Fruit fly (Drosophila melanogaster) whole organism, embryonic: ENCODE data around the gene CG34238.
A peak's percentile ranks its signal among the peaks of the same experiment; 100 is the strongest.

ENCODE experiments used
- CG10147 ChIP-seq: fragments of 200-800 bp; sonication (Bioruptor generic); optimal IDR thresholded peaks from 2 replicates; lab custom pipeline; 2019; ENCODE audit warnings: missing biosample characterization, mild to moderate bottlenecking, missing genetic modification characterization, moderate library complexity
- CG10654 ChIP-seq: fragments of 200-800 bp; sonication (Bioruptor generic); optimal IDR thresholded peaks from 2 replicates; lab custom pipeline; 2016; ENCODE audit warnings: missing biosample characterization, missing genetic modification characterization
- CG11456 ChIP-seq: fragments of 200-800 bp; sonication (Bioruptor generic); IDR thresholded peaks from 3 replicates; pipeline ENCODE4 v1.3.6; 2022; ENCODE audit warnings: missing biosample characterization, missing genetic modification characterization
- CG11696 ChIP-seq: fragments of 200-800 bp; sonication (Bioruptor generic); IDR thresholded peaks from 2 replicates; pipeline ENCODE4 v1.3.6; 2022; ENCODE audit warnings: missing biosample characterization, missing genetic modification characterization
- CG13287 ChIP-seq: fragments of 200-800 bp; sonication (Bioruptor generic); IDR thresholded peaks from 2 replicates; pipeline ENCODE4 v1.3.6; 2022; ENCODE audit warnings: missing biosample characterization, missing genetic modification characterization; ENCODE audit not compliant: partially characterized antibody
- CG15514 ChIP-seq: fragments of 200-800 bp; sonication (Bioruptor generic); optimal IDR thresholded peaks from 3 replicates; lab custom pipeline; 2017; ENCODE audit warnings: missing biosample characterization, missing genetic modification characterization, mild to moderate bottlenecking, moderate library complexity, missing genetic modification reagents
- CG17359 ChIP-seq: fragments of 200-800 bp; sonication (Bioruptor generic); optimal IDR thresholded peaks from 3 replicates; lab custom pipeline; 2018; ENCODE audit warnings: missing biosample characterization, mild to moderate bottlenecking, missing genetic modification characterization, moderate library complexity
- CG18764 ChIP-seq: fragments of 200-800 bp; sonication (Bioruptor generic); optimal IDR thresholded peaks from 3 replicates; lab custom pipeline; 2016; ENCODE audit warnings: missing biosample characterization, missing genetic modification characterization
- CG2202 ChIP-seq: fragments of 200-800 bp; sonication (Bioruptor generic); optimal IDR thresholded peaks from 2 replicates; lab custom pipeline; 2018; ENCODE audit warnings: missing biosample characterization, mild to moderate bottlenecking, missing genetic modification characterization
- CG3163 ChIP-seq: fragments of 200-800 bp; sonication (Bioruptor generic); optimal IDR thresholded peaks from 3 replicates; lab custom pipeline; 2016; ENCODE audit warnings: missing biosample characterization, missing genetic modification characterization
- CG4328 ChIP-seq: fragments of 200-800 bp; sonication (Bioruptor generic); optimal IDR thresholded peaks from 3 replicates; lab custom pipeline; 2017; ENCODE audit warnings: missing biosample characterization, missing genetic modification reagents, missing genetic modification characterization
- CG4854 ChIP-seq: fragments of 200-800 bp; sonication (Bioruptor generic); optimal IDR thresholded peaks from 2 replicates; lab custom pipeline; 2016; ENCODE audit warnings: missing biosample characterization, missing genetic modification characterization, inconsistent platforms
- CG5245 ChIP-seq: fragments of 200-800 bp; sonication (Bioruptor generic); optimal IDR thresholded peaks from 3 replicates; lab custom pipeline; 2016; ENCODE audit warnings: missing biosample characterization, missing genetic modification characterization
- CG6689 ChIP-seq: fragments of 200-800 bp; sonication (Bioruptor generic); IDR thresholded peaks from 2 replicates; pipeline ENCODE4 v1.3.6; 2022; ENCODE audit warnings: missing biosample characterization, missing genetic modification characterization
- CG7271 ChIP-seq: fragments of 200-800 bp; sonication (Bioruptor generic); optimal IDR thresholded peaks from 2 replicates; lab custom pipeline; 2018; ENCODE audit warnings: missing biosample characterization, mild to moderate bottlenecking, missing genetic modification characterization, moderate library complexity
- CG7745 ChIP-seq: fragments of 200-800 bp; sonication (Bioruptor generic); optimal IDR thresholded peaks from 2 replicates; lab custom pipeline; 2018; ENCODE audit warnings: missing biosample characterization, mild to moderate bottlenecking, missing genetic modification characterization, moderate library complexity
- CG8359 ChIP-seq: fragments of 200-800 bp; sonication (Bioruptor generic); optimal IDR thresholded peaks from 2 replicates; lab custom pipeline; 2017; ENCODE audit warnings: missing biosample characterization, mild to moderate bottlenecking, missing genetic modification characterization, borderline replicate concordance
- CG9215 ChIP-seq: fragments of 200-800 bp; sonication (Bioruptor generic); IDR thresholded peaks from 2 replicates; pipeline ENCODE4 v1.3.6; 2022; ENCODE audit warnings: missing biosample characterization, missing genetic modification characterization
- D19A ChIP-seq: fragments of 200-800 bp; optimal IDR thresholded peaks from 3 replicates; lab custom pipeline; 2019; ENCODE audit warnings: missing biosample characterization, mild to moderate bottlenecking, missing genetic modification characterization, moderate library complexity
- Dfd ChIP-seq, 2 experiments: fragments of >200 bp; optimal IDR thresholded peaks; 2 replicates each; lab custom pipeline; 2017; ENCODE audit warnings: missing biosample characterization in 2 of 2, missing genetic modification characterization in 2 of 2
- Dip2 ChIP-seq: fragments of 200-800 bp; sonication (Bioruptor generic); IDR thresholded peaks from 2 replicates; pipeline ENCODE4 v1.3.6; 2022; ENCODE audit warnings: missing biosample characterization, missing genetic modification characterization
- E2f2 ChIP-seq: fragments of 200-800 bp; sonication (Bioruptor generic); IDR thresholded peaks from 2 replicates; pipeline ENCODE4 v1.3.6; 2022; ENCODE audit warnings: missing biosample characterization, missing genetic modification characterization
- Eip74EF ChIP-seq, 2 experiments: fragments of 200-800 bp in 1 of 2; fragments of >200 bp in 1 of 2; sonication (Bioruptor generic) in 1 of 2; optimal IDR thresholded peaks; 2 replicates each; lab custom pipeline; 2017 to 2019; ENCODE audit warnings: missing biosample characterization in 2 of 2, missing genetic modification characterization in 2 of 2, mild to moderate bottlenecking in 1 of 2, moderate library complexity in 1 of 2
- GATAe ChIP-seq: fragments of 200-800 bp; sonication (Bioruptor generic); conservative IDR thresholded peaks from 2 replicates; pipeline ENCODE4 v1.3.6; 2022; ENCODE audit warnings: missing biosample characterization, missing genetic modification characterization
- Hmx ChIP-seq: fragments of 200-800 bp; sonication (Bioruptor generic); optimal IDR thresholded peaks from 2 replicates; lab custom pipeline; 2016; ENCODE audit warnings: missing biosample characterization, missing genetic modification characterization
- Lhr ChIP-seq: fragments of 200-800 bp; sonication (Bioruptor generic); optimal IDR thresholded peaks from 3 replicates; lab custom pipeline; 2017; ENCODE audit warnings: mild to moderate bottlenecking, missing biosample characterization, missing genetic modification reagents, missing genetic modification characterization
- NC2α ChIP-seq: fragments of 200-800 bp; sonication (Bioruptor generic); optimal IDR thresholded peaks from 2 replicates; lab custom pipeline; 2016; ENCODE audit warnings: missing biosample characterization, missing genetic modification characterization
- Nf-YC ChIP-seq: fragments of 200-800 bp; optimal IDR thresholded peaks from 3 replicates; lab custom pipeline; 2019; ENCODE audit warnings: missing biosample characterization, mild to moderate bottlenecking, missing genetic modification characterization, moderate library complexity
- Side ChIP-seq: fragments of 200-800 bp; sonication (Bioruptor generic); optimal IDR thresholded peaks from 2 replicates; lab custom pipeline; 2016; ENCODE audit warnings: missing biosample characterization, missing genetic modification characterization
- Sox100B ChIP-seq: fragments of 200-800 bp; sonication (Bioruptor generic); optimal IDR thresholded peaks from 3 replicates; lab custom pipeline; 2018; ENCODE audit warnings: missing biosample characterization, mild to moderate bottlenecking, missing genetic modification characterization
- Sry-β ChIP-seq: fragments of 200-800 bp; sonication (Bioruptor generic); optimal IDR thresholded peaks from 2 replicates; lab custom pipeline; 2018; ENCODE audit warnings: missing biosample characterization, mild to moderate bottlenecking, missing genetic modification characterization, moderate library complexity
- Ssrp ChIP-seq: fragments of 200-800 bp; sonication (Bioruptor generic); optimal IDR thresholded peaks from 2 replicates; lab custom pipeline; 2018; ENCODE audit warnings: missing biosample characterization, mild to moderate bottlenecking, missing genetic modification characterization, moderate library complexity
- Vsx1 ChIP-seq: fragments of 200-800 bp; sonication (Bioruptor generic); optimal IDR thresholded peaks from 2 replicates; lab custom pipeline; 2017; ENCODE audit warnings: missing biosample characterization, mild to moderate bottlenecking, missing genetic modification characterization, missing genetic modification reagents
- btn ChIP-seq: fragments of 200-800 bp; sonication (Bioruptor generic); optimal IDR thresholded peaks from 2 replicates; lab custom pipeline; 2016; ENCODE audit warnings: missing biosample characterization, missing genetic modification characterization
- corto ChIP-seq: fragments of 200-800 bp; sonication (Bioruptor generic); optimal IDR thresholded peaks from 2 replicates; lab custom pipeline; 2016; ENCODE audit warnings: missing biosample characterization, mild to moderate bottlenecking, missing genetic modification characterization, moderate library complexity
- dmrt11E ChIP-seq: fragments of 200-800 bp; sonication (Bioruptor generic); optimal IDR thresholded peaks from 3 replicates; lab custom pipeline; 2018; ENCODE audit warnings: missing biosample characterization, mild to moderate bottlenecking, missing genetic modification characterization, moderate library complexity
- ftz-f1 ChIP-seq: fragments of 200-800 bp; sonication (Bioruptor generic); optimal IDR thresholded peaks from 2 replicates; lab custom pipeline; 2016; ENCODE audit warnings: missing biosample characterization, missing genetic modification characterization
- grn ChIP-seq: fragments of 200-800 bp; sonication (Bioruptor generic); optimal IDR thresholded peaks from 3 replicates; lab custom pipeline; 2017; ENCODE audit warnings: missing biosample characterization, missing genetic modification characterization
- gsb ChIP-seq: fragments of 200-800 bp; sonication (Bioruptor generic); IDR thresholded peaks from 2 replicates; pipeline ENCODE4 v1.3.6; 2022; ENCODE audit warnings: missing biosample characterization, missing genetic modification characterization
- her ChIP-seq: fragments of 200-800 bp; sonication (Bioruptor generic); optimal IDR thresholded peaks from 2 replicates; lab custom pipeline; 2016; ENCODE audit warnings: missing biosample characterization, missing genetic modification characterization
- hkb ChIP-seq, 2 experiments: fragments of 200-800 bp in 1 of 2; fragments of >200 bp in 1 of 2; sonication (Bioruptor generic) in 1 of 2; IDR thresholded peaks in 1 of 2; optimal IDR thresholded peaks in 1 of 2; 2 replicates each; pipeline versions ENCODE4 v1.3.6 to Lab custom; 2017 to 2022; ENCODE audit warnings: missing biosample characterization in 1 of 2, missing genetic modification characterization in 1 of 2
- inv ChIP-seq: fragments of 200-800 bp; sonication (Bioruptor generic); IDR thresholded peaks from 2 replicates; pipeline ENCODE4 v1.3.6; 2022; ENCODE audit warnings: missing biosample characterization, missing genetic modification characterization; ENCODE audit not compliant: partially characterized antibody
- nau ChIP-seq: fragments of 200-800 bp; sonication (Bioruptor generic); optimal IDR thresholded peaks from 3 replicates; lab custom pipeline; 2017; ENCODE audit warnings: missing biosample characterization, mild to moderate bottlenecking, missing genetic modification characterization, missing genetic modification reagents
- nerfin-2 ChIP-seq: fragments of 200-800 bp; sonication (Bioruptor generic); IDR thresholded peaks from 2 replicates; pipeline ENCODE4 v1.3.6; 2022; ENCODE audit warnings: missing biosample characterization, missing genetic modification characterization; ENCODE audit not compliant: partially characterized antibody
- otp ChIP-seq: fragments of 200-800 bp; sonication (Bioruptor generic); IDR thresholded peaks from 3 replicates; pipeline ENCODE4, ENCODE4 v1.3.6; 2022; ENCODE audit warnings: missing biosample characterization, missing genetic modification characterization
- pita ChIP-seq: fragments of 200-800 bp; sonication (Bioruptor generic); optimal IDR thresholded peaks from 2 replicates; lab custom pipeline; 2017; ENCODE audit warnings: missing biosample characterization, mild to moderate bottlenecking, missing genetic modification characterization
- pum ChIP-seq: fragments of 200-800 bp; sonication (Bioruptor generic); optimal IDR thresholded peaks from 2 replicates; lab custom pipeline; 2016; ENCODE audit warnings: missing biosample characterization, missing genetic modification characterization
- repo ChIP-seq: fragments of 200-800 bp; sonication (Bioruptor generic); optimal IDR thresholded peaks from 2 replicates; lab custom pipeline; 2016; ENCODE audit warnings: missing biosample characterization, missing genetic modification characterization
- so ChIP-seq: fragments of 200-800 bp; sonication (Bioruptor generic); IDR thresholded peaks from 3 replicates; pipeline ENCODE4 v1.3.6; 2022; ENCODE audit warnings: missing biosample characterization, missing genetic modification characterization
- tgo ChIP-seq: fragments of 200-800 bp; sonication (Bioruptor generic); IDR thresholded peaks from 3 replicates; pipeline ENCODE4 v1.3.6; 2022; ENCODE audit warnings: missing biosample characterization, missing genetic modification characterization

The CG34238 gene

dm6 chr3L:10637819-10638218, 11.5 kb downstream of the CG34238 start, which contains the start of gene Cnep1r2 (continued):
- TF ChIP-seq CG9215 (GFP tag; lab: Robert Waterston, UW) (peak; percentile 95), gsb (GFP tag; lab: Robert Waterston, UW) (peak; percentile 87), hkb (optimal IDR thresholded peaks at IDR 0.05; lab: Kevin White, UChicago) (no peak), hkb (GFP tag; IDR thresholded peaks at IDR 0.05; lab: Robert Waterston, UW) (peak; percentile 95), CG7745 (peak; percentile 63), Dfd (GFP tag; optimal IDR thresholded peaks at IDR 0.05; lab: Kevin White, UChicago) (no peak), Dip2 (GFP tag; lab: Robert Waterston, UW) (no peak), ftz-f1 (GFP tag; lab: Kevin White, UChicago) (no peak), CG10654 (GFP tag; lab: Kevin White, UChicago) (peak; percentile 92), Nf-YC (tag; lab: Kevin White, UChicago) (peak; percentile 91), Sox100B (peak; percentile 94), CG7271 (peak; percentile 94), CG4854 (GFP tag; lab: Kevin White, UChicago) (peak; percentile 61), CG15514 (GFP tag; lab: Kevin White, UChicago) (peak; percentile 81), D19A (tag; lab: Kevin White, UChicago) (peak; percentile 93), otp (GFP tag; lab: Robert Waterston, UW) (peak; percentile 88), CG11696 (peak; percentile 79), Hmx (GFP tag; lab: Kevin White, UChicago) (no peak), CG11456 (peak; percentile 93), her (GFP tag; lab: Kevin White, UChicago) (peak; percentile 3), pita (no peak), CG3163 (peak; percentile 38), corto (GFP tag; lab: Kevin White, UChicago) (peak; percentile 56), CG13287 (peak; percentile 27; the same call in 1 of the 2 replicates), CG18764 (GFP tag; lab: Kevin White, UChicago) (peak; percentile 84), CG10147 (GFP tag; lab: Kevin White, UChicago) (peak; percentile 89), CG5245 (peak; percentile 79), E2f2 (GFP tag; lab: Robert Waterston, UW) (peak; percentile 79), NC2α (GFP tag; lab: Kevin White, UChicago) (no peak), CG8359 (GFP tag; lab: Kevin White, UChicago) (peak; percentile 89), Side (GFP tag; lab: Kevin White, UChicago) (peak; percentile 59), btn (GFP tag; lab: Kevin White, UChicago) (no peak), nerfin-2 (no peak), Lhr (GFP tag; lab: Kevin White, UChicago) (peak; percentile 69), nau (GFP tag; lab: Kevin White, UChicago) (no peak), inv (GFP tag; lab: Robert Waterston, UW) (no peak), Ssrp (tag; lab: Kevin White, UChicago) (peak; percentile 98), CG17359 (tag; lab: Kevin White, UChicago) (peak; percentile 96), dmrt11E (tag; lab: Kevin White, UChicago) (peak; percentile 98), grn (GFP tag; lab: Kevin White, UChicago) (no peak), CG4328 (GFP tag; lab: Kevin White, UChicago) (peak; percentile 96), CG6689 (GFP tag; lab: Robert Waterston, UW) (peak; percentile 97), CG2202 (tag; lab: Kevin White, UChicago) (peak; percentile 93), so (GFP tag; lab: Robert Waterston, UW) (peak; percentile 93), GATAe (GFP tag; lab: Robert Waterston, UW) (peak; percentile 86), Sry-β (peak; percentile 65), Eip74EF (GFP tag; optimal IDR thresholded peaks at IDR 0.05; lab: Kevin White, UChicago) (no peak), Vsx1 (GFP tag; lab: Kevin White, UChicago) (peak; percentile 88), tgo (GFP tag; lab: Robert Waterston, UW) (peak; percentile 97), pum (GFP tag; lab: Kevin White, UChicago) (peak; percentile 78), repo (peak; percentile 33)
